Fruit fly (Drosophila melanogaster): ENCODE data around the gene gskt.
A peak's percentile ranks its signal among the peaks of the same experiment; 100 is the strongest.

Gene gskt

DNA sequence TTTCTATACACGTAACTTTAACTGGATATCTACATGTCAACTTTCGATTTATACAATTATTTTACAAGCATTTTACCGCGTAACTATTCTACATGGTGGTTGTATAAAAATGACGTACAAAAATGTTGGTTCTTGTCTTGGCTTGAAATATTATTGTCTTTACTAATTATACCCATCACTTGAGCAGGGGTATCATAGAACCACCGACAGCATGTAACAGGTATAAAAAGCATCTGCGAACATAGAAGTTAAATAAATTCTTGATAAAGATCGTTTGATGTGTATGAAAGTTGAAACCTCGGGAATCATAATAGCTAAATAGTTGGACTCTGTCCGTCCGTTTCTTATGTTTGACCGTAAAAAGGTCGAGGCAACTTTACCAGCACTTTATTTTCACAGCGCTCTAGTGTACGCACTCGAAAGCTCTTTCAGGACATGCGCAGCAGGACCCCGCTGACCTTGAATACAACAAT lies 9.0 kb downstream of the gskt start (continued):
- TF ChIP-seq CG16815 (GFP tag; optimal IDR thresholded peaks at IDR 0.05) (peak; percentile 19), pzg (GFP tag; optimal IDR thresholded peaks at IDR 0.05) (peak; percentile 14), chif (GFP tag; optimal IDR thresholded peaks at IDR 0.05) (peak in 1 of 2 experiments; percentile 15), dysf (GFP tag; IDR thresholded peaks at IDR 0.05) (peak; percentile 53; the same call in 2 of the 3 replicates), amos (GFP tag; IDR thresholded peaks at IDR 0.05; ENCODE audit: partially characterized antibody) (peak; percentile 75), HLH3B (GFP tag; IDR thresholded peaks at IDR 0.05) (0 out of 2 replicates have a peak, but pooled peaks have one; percentile 19), CG11504 (tag; optimal IDR thresholded peaks at IDR 0.05) (peak; percentile 55), CG4707 (GFP tag; optimal IDR thresholded peaks at IDR 0.05) (peak; percentile 39), PHDP (tag; optimal IDR thresholded peaks at IDR 0.05) (peak; percentile 77), Poxn (GFP tag; IDR thresholded peaks at IDR 0.05) (no peak), chn (GFP tag; optimal IDR thresholded peaks at IDR 0.05) (peak; percentile 1), CG16813 (GFP tag; IDR thresholded peaks at IDR 0.05; ENCODE audit: partially characterized antibody) (peak; percentile 61), ATbp (GFP tag; optimal IDR thresholded peaks at IDR 0.05) (peak; percentile 56), CG12155 (GFP tag; optimal IDR thresholded peaks at IDR 0.05) (peak; percentile 29), prd (optimal IDR thresholded peaks at IDR 0.05) (no peak), prd (GFP tag; IDR thresholded peaks at IDR 0.05) (peak; percentile 54), CG15269 (tag; optimal IDR thresholded peaks at IDR 0.05) (peak; percentile 55), HLH4C (GFP tag; IDR thresholded peaks at IDR 0.05; ENCODE audit: partially characterized antibody) (0 out of 3 replicates have a peak, but pooled peaks have one; percentile 24), insv (GFP tag; optimal IDR thresholded peaks at IDR 0.05) (peak in 1 of 2 experiments; percentile 8), Nf-YC (tag; optimal IDR thresholded peaks at IDR 0.05) (no peak), Dp (GFP tag; optimal IDR thresholded peaks at IDR 0.05) (peak; percentile 4), CG14710 (tag; optimal IDR thresholded peaks at IDR 0.05) (peak; percentile 22), nerfin-2 (GFP tag; IDR thresholded peaks at IDR 0.05; ENCODE audit: partially characterized antibody) (no peak), ab (GFP tag; optimal IDR thresholded peaks at IDR 0.05) (peak; percentile 5), CG2199 (GFP tag; IDR thresholded peaks at IDR 0.05) (no peak), CG2120 (GFP tag; optimal IDR thresholded peaks at IDR 0.05) (peak; percentile 87), Fer3 (tag; optimal IDR thresholded peaks at IDR 0.05) (peak; percentile 55), lmd (GFP tag; IDR thresholded peaks at IDR 0.05) (peak; percentile 36; the same call in 1 of the 2 replicates), tna (GFP tag; IDR thresholded peaks at IDR 0.05; ENCODE audit: partially characterized antibody) (no peak), Hsf (GFP tag; optimal IDR thresholded peaks at IDR 0.05) (peak; percentile 16), zfh2 (GFP tag; optimal IDR thresholded peaks at IDR 0.05) (peak; percentile 60), shn (GFP tag; optimal IDR thresholded peaks at IDR 0.05) (peak; percentile 60), CG30403 (GFP tag; optimal IDR thresholded peaks at IDR 0.05) (peak; percentile 48), pum (GFP tag; optimal IDR thresholded peaks at IDR 0.05) (peak; percentile 16), CG4328 (GFP tag; optimal IDR thresholded peaks at IDR 0.05) (no peak), Bdp1 (GFP tag; optimal IDR thresholded peaks at IDR 0.05) (peak; percentile 13), CG8388 (GFP tag; optimal IDR thresholded peaks at IDR 0.05) (peak; percentile 44), ftz-f1 (GFP tag; optimal IDR thresholded peaks at IDR 0.05) (peak; percentile 2), ttk (GFP tag; IDR thresholded peaks at IDR 0.05) (peak; percentile 45), CHES-1-like (GFP tag; optimal IDR thresholded peaks at IDR 0.05) (peak; percentile 60), nau (GFP tag; optimal IDR thresholded peaks at IDR 0.05) (no peak), odd (GFP tag; optimal IDR thresholded peaks at IDR 0.05) (peak; percentile 4), MBD-R2 (GFP tag; IDR thresholded peaks at IDR 0.05) (peak; percentile 39; the same call in 1 of the 2 replicates), NC2β (GFP tag; optimal IDR thresholded peaks at IDR 0.05) (peak; percentile 33), CG2875 (GFP tag; optimal IDR thresholded peaks at IDR 0.05) (peak; percentile 21), ewg (GFP tag; optimal IDR thresholded peaks at IDR 0.05) (peak; percentile 93), CG3281 (GFP tag; optimal IDR thresholded peaks at IDR 0.05) (peak; percentile 7), btn (GFP tag; optimal IDR thresholded peaks at IDR 0.05) (no peak), salm (tag; optimal IDR thresholded peaks at IDR 0.05) (peak; percentile 33), H2.0 (GFP tag; IDR thresholded peaks at IDR 0.05) (peak; percentile 61)
